Worm (Caenorhabditis elegans) whole organism, L4 larva: ENCODE measurements around the gene lpr-5.
A peak's percentile ranks its signal among the peaks of the same experiment; 100 is the strongest.

ENCODE experiments used
- F10B5.3 ChIP-seq: sonication (generic microtip); optimal IDR thresholded peaks from 2 replicates; lab custom pipeline; 2016; ENCODE audit warnings: mild to moderate bottlenecking, missing genetic modification characterization, missing compliant biosample characterization
- Y5F2A.4 ChIP-seq: fragments of 200-800 bp; sonication (Bioruptor generic); optimal IDR thresholded peaks from 2 replicates; lab custom pipeline; 2018; ENCODE audit warnings: mild to moderate bottlenecking, missing genetic modification characterization, missing compliant biosample characterization
- Y75B8A.6 ChIP-seq: fragments of 200-800 bp; sonication (Bioruptor generic); IDR thresholded peaks from 2 replicates; pipeline ENCODE4 v1.3.6; 2022; ENCODE audit warnings: missing genetic modification reagents, missing genetic modification characterization, missing compliant biosample characterization
- aha-1 ChIP-seq: fragments of 150-350 bp; peaks from one replicate; lab custom pipeline; 2014; ENCODE audit warnings: missing biosample characterization, missing genetic modification characterization
- attf-4 ChIP-seq: sonication (generic microtip); optimal IDR thresholded peaks from 3 replicates; lab custom pipeline; 2017; ENCODE audit warnings: missing biosample characterization, missing genetic modification characterization
- ceh-32 ChIP-seq: sonication (generic microtip); optimal IDR thresholded peaks from 2 replicates; lab custom pipeline; 2016; ENCODE audit warnings: mild to moderate bottlenecking, missing genetic modification characterization, missing compliant biosample characterization; ENCODE audit not compliant: poor library complexity
- ces-1 ChIP-seq: fragments of 150-350 bp; sonication (generic microtip); optimal IDR thresholded peaks from 4 replicates; lab custom pipeline; 2014; ENCODE audit warnings: missing biosample characterization, missing genetic modification reagents, missing genetic modification characterization
- ctbp-1 ChIP-seq: fragments of 200-800 bp; sonication (Bioruptor generic); IDR thresholded peaks from 2 replicates; pipeline ENCODE4 v1.3.6; 2022; ENCODE audit warnings: missing genetic modification reagents, missing genetic modification characterization, missing compliant biosample characterization
- daf-19 ChIP-seq: fragments of 200-800 bp; sonication (Bioruptor generic); conservative IDR thresholded peaks from 2 replicates; pipeline ENCODE4 v1.3.6; 2022; ENCODE audit warnings: missing genetic modification characterization, missing compliant biosample characterization
- daf-8 ChIP-seq: fragments of 200-800 bp; sonication (Bioruptor generic); IDR thresholded peaks from 2 replicates; pipeline ENCODE4 v1.3.6; 2022; ENCODE audit warnings: missing genetic modification characterization, missing compliant biosample characterization
- dmd-9 ChIP-seq: fragments of 200-800 bp; sonication (Bioruptor generic); IDR thresholded peaks from 2 replicates; pipeline ENCODE4 v1.3.6; 2022; ENCODE audit warnings: missing genetic modification reagents, missing genetic modification characterization, missing compliant biosample characterization
- duxl-1 ChIP-seq: sonication (generic microtip); optimal IDR thresholded peaks from 2 replicates; lab custom pipeline; 2016; ENCODE audit warnings: mild to moderate bottlenecking, missing genetic modification characterization, moderate library complexity, missing compliant biosample characterization; ENCODE audit not compliant: poor library complexity
- egl-27 ChIP-seq: sonication (generic microtip); optimal IDR thresholded peaks from 3 replicates; lab custom pipeline; 2017; ENCODE audit warnings: missing biosample characterization, missing genetic modification reagents, missing genetic modification characterization
- egl-43 ChIP-seq: fragments of 200-800 bp; sonication (Bioruptor generic); IDR thresholded peaks from 2 replicates; pipeline ENCODE4 v1.3.6; 2022; ENCODE audit warnings: missing genetic modification reagents, missing genetic modification characterization, missing compliant biosample characterization
- hif-1 ChIP-seq, 2 experiments: sonication (generic microtip); optimal IDR thresholded peaks; 2 replicates each; lab custom pipeline; 2016 to 2017; ENCODE audit warnings: missing compliant biosample characterization in 2 of 2, missing genetic modification characterization in 2 of 2, missing genetic modification reagents in 2 of 2, missing genotype in 2 of 2, mild to moderate bottlenecking in 1 of 2
- jun-1 ChIP-seq: fragments of 150-350 bp; optimal IDR thresholded peaks from 2 replicates; lab custom pipeline; 2014; ENCODE audit warnings: missing biosample characterization, missing genetic modification reagents, missing genetic modification characterization
- lim-7 ChIP-seq: fragments of 200-800 bp; sonication (Bioruptor generic); IDR thresholded peaks from 2 replicates; pipeline ENCODE4 v1.3.6; 2022; ENCODE audit warnings: missing genetic modification characterization, missing compliant biosample characterization
- lin-1 ChIP-seq: fragments of 200-800 bp; sonication (Bioruptor generic); IDR thresholded peaks from 2 replicates; pipeline ENCODE4 v1.3.6; 2022; ENCODE audit warnings: missing genetic modification reagents, missing genetic modification characterization, missing compliant biosample characterization
- lin-15B ChIP-seq: fragments of 150-350 bp; sonication (generic microtip); optimal IDR thresholded peaks from 3 replicates; lab custom pipeline; 2014; ENCODE audit warnings: missing biosample characterization, missing genetic modification characterization
- lin-29 ChIP-seq: fragments of 200-800 bp; sonication (Bioruptor generic); IDR thresholded peaks from 2 replicates; pipeline ENCODE4 v1.3.6; 2022; ENCODE audit warnings: missing genetic modification reagents, missing genetic modification characterization, missing compliant biosample characterization
- lin-39 ChIP-seq: fragments of 150-350 bp; optimal IDR thresholded peaks from 2 replicates; lab custom pipeline; 2014; ENCODE audit warnings: missing biosample characterization, missing genetic modification reagents, missing genetic modification characterization
- lir-3 ChIP-seq: sonication (generic microtip); optimal IDR thresholded peaks from 2 replicates; lab custom pipeline; 2016; ENCODE audit warnings: mild to moderate bottlenecking, missing genetic modification characterization, missing compliant biosample characterization
- lsy-2 ChIP-seq, 2 experiments: fragments of 150-350 bp in 1 of 2; sonication (generic microtip) in 1 of 2; optimal IDR thresholded peaks; 2 replicates each; lab custom pipeline; 2014 to 2017; ENCODE audit warnings: missing biosample characterization in 2 of 2, missing genetic modification characterization in 2 of 2
- madf-5 ChIP-seq, 2 experiments: fragments of 200-800 bp; sonication (Bioruptor generic); IDR thresholded peaks; 2 replicates each; pipeline ENCODE4 v1.3.6; 2022; ENCODE audit warnings: missing compliant biosample characterization in 2 of 2, missing genetic modification characterization in 2 of 2
- madf-9 ChIP-seq: fragments of 200-800 bp; sonication (Bioruptor generic); conservative IDR thresholded peaks from 2 replicates; pipeline ENCODE4 v1.3.6; 2022; ENCODE audit warnings: missing genetic modification reagents, missing genetic modification characterization, missing compliant biosample characterization
- mes-2 ChIP-seq: sonication (generic microtip); optimal IDR thresholded peaks from 2 replicates; lab custom pipeline; 2016; ENCODE audit warnings: missing genotype, mild to moderate bottlenecking, missing genetic modification characterization, missing compliant biosample characterization; ENCODE audit not compliant: poor library complexity, severe bottlenecking
- nhr-111 ChIP-seq: fragments of 200-800 bp; sonication (Bioruptor generic); optimal IDR thresholded peaks from 2 replicates; lab custom pipeline; 2018; ENCODE audit warnings: mild to moderate bottlenecking, missing genetic modification characterization, missing compliant biosample characterization
- nhr-237 ChIP-seq: sonication (generic microtip); optimal IDR thresholded peaks from 2 replicates; lab custom pipeline; 2017; ENCODE audit warnings: missing biosample characterization, missing genetic modification characterization
- nhr-25 ChIP-seq: sonication (generic microtip); optimal IDR thresholded peaks from 2 replicates; lab custom pipeline; 2017; ENCODE audit warnings: missing genetic modification characterization, mild to moderate bottlenecking, missing compliant biosample characterization, antibody characterized with exemption, moderate library complexity, borderline replicate concordance; ENCODE audit not compliant: insufficient read depth
- nhr-41 ChIP-seq: fragments of 200-800 bp; sonication (Bioruptor generic); IDR thresholded peaks from 2 replicates; pipeline ENCODE4 v1.3.6; 2022; ENCODE audit warnings: missing genetic modification reagents, missing genetic modification characterization, missing compliant biosample characterization
- nhr-6 ChIP-seq: fragments of 150-350 bp; optimal IDR thresholded peaks from 2 replicates; lab custom pipeline; 2014; ENCODE audit warnings: missing biosample characterization, missing genetic modification characterization
- pqm-1 ChIP-seq: sonication (generic microtip); optimal IDR thresholded peaks from 2 replicates; lab custom pipeline; 2017; ENCODE audit warnings: missing biosample characterization, missing genetic modification characterization
- set-16 ChIP-seq: fragments of 200-800 bp; sonication (Bioruptor generic); IDR thresholded peaks from 2 replicates; pipeline ENCODE4 v1.3.6; 2022; ENCODE audit warnings: missing genetic modification reagents, missing genetic modification characterization, missing compliant biosample characterization
- spr-3 ChIP-seq: fragments of 200-800 bp; sonication (Bioruptor generic); optimal IDR thresholded peaks from 2 replicates; lab custom pipeline; 2018; ENCODE audit warnings: mild to moderate bottlenecking, missing genetic modification characterization, missing compliant biosample characterization
- tag-97 ChIP-seq: fragments of 200-800 bp; sonication (Bioruptor generic); IDR thresholded peaks from 2 replicates; pipeline ENCODE4 v1.3.6; 2022; ENCODE audit warnings: missing genetic modification characterization, missing compliant biosample characterization
- unc-39 ChIP-seq: sonication (generic microtip); optimal IDR thresholded peaks from 2 replicates; lab custom pipeline; 2017; ENCODE audit warnings: missing biosample characterization, missing genetic modification characterization
- vab-7 ChIP-seq: fragments of 200-800 bp; sonication (Bioruptor generic); IDR thresholded peaks from 2 replicates; pipeline ENCODE4 v1.3.6; 2022; ENCODE audit warnings: missing genetic modification reagents, missing genetic modification characterization, missing compliant biosample characterization
- zfp-2 ChIP-seq: sonication (generic microtip); optimal IDR thresholded peaks from 2 replicates; lab custom pipeline; 2016; ENCODE audit warnings: mild to moderate bottlenecking, missing genetic modification characterization, missing compliant biosample characterization
- zip-11 ChIP-seq: fragments of 200-800 bp; sonication (Bioruptor generic); IDR thresholded peaks from 2 replicates; pipeline ENCODE4 v1.3.6; 2022; ENCODE audit warnings: missing genetic modification characterization, missing compliant biosample characterization
- ztf-7 ChIP-seq: fragments of 150-350 bp; optimal IDR thresholded peaks from 2 replicates; lab custom pipeline; 2014; ENCODE audit warnings: missing biosample characterization, missing genetic modification characterization

The lpr-5 gene

ce11 chrX:11095480-11095879 is 33.6 kb downstream of the lpr-5 start (continued):
- TF ChIP-seq lsy-2 (tag; optimal IDR thresholded peaks at IDR 0.05; lab: Kevin White, UChicago) (peak in 1 of 2 experiments; percentile 25), zfp-2 (tag; lab: Kevin White, UChicago) (peak; percentile 16), nhr-6 (tag; lab: Kevin White, UChicago) (peak; percentile 41), nhr-25 (tag; lab: Kevin White, UChicago) (peak; percentile 73), hif-1 (tag; optimal IDR thresholded peaks at IDR 0.05; lab: Kevin White, UChicago) (peak; percentile 30 to 65), ceh-32 (tag; lab: Kevin White, UChicago) (peak; percentile 54), set-16 (GFP tag; lab: Robert Waterston, UW) (no peak), ctbp-1 (GFP tag; lab: Robert Waterston, UW) (peak; percentile 94), vab-7 (GFP tag; lab: Robert Waterston, UW) (no peak; the same call in 1 of the 2 replicates), daf-8 (GFP tag; lab: Robert Waterston, UW) (no peak), nhr-237 (tag; lab: Kevin White, UChicago) (no peak), spr-3 (GFP tag; lab: Kevin White, UChicago) (no peak), pqm-1 (tag; lab: Kevin White, UChicago) (no peak), F10B5.3 (tag; lab: Kevin White, UChicago) (peak; percentile 78), lin-39 (tag; lab: Kevin White, UChicago) (no peak), ces-1 (GFP tag; lab: Kevin White, UChicago) (peak; percentile 41), lim-7 (GFP tag; lab: Robert Waterston, UW) (peak; percentile 87), Y75B8A.6 (GFP tag; lab: Robert Waterston, UW) (no peak), lin-15B (no peak), attf-4 (tag; lab: Kevin White, UChicago) (no peak), ztf-7 (tag; lab: Kevin White, UChicago) (peak; percentile 86), lin-29 (peak; percentile 78; the same call in 1 of the 2 replicates), dmd-9 (GFP tag; lab: Robert Waterston, UW) (peak; percentile 74; the same call in 1 of the 2 replicates), Y5F2A.4 (GFP tag; lab: Kevin White, UChicago) (peak; percentile 64), jun-1 (peak; percentile 72), egl-27 (tag; lab: Kevin White, UChicago) (no peak), unc-39 (tag; lab: Kevin White, UChicago) (no peak), lin-1 (GFP tag; lab: Robert Waterston, UW) (peak; percentile 87), mes-2 (tag; lab: Kevin White, UChicago) (no peak), nhr-41 (peak; percentile 89; the same call in 1 of the 2 replicates), madf-9 (GFP tag; lab: Robert Waterston, UW) (peak; percentile 88), madf-5 (GFP tag; IDR thresholded peaks at IDR 0.05; lab: Robert Waterston, UW) (peak; percentile 44 to 95; a peak in 3 of 4 replicates), nhr-111 (GFP tag; lab: Kevin White, UChicago) (peak; percentile 37), egl-43 (no peak; the same call in none of the 2 replicates), daf-19 (peak; percentile 94), zip-11 (no peak), lir-3 (peak; percentile 84), tag-97 (GFP tag; lab: Robert Waterston, UW) (0 out of 2 replicates have a peak, but pooled peaks have one; percentile 80)

- TF ChIP-seq duxl-1 (tag; lab: Kevin White, UChicago), result no peak
- TF ChIP-seq aha-1 (tag; lab: Kevin White, UChicago), result peak; percentile 92
Measured at ce11 chrX:11097343-11097742, 35.4 kb downstream of the lpr-5 start.
